Fruit fly (Drosophila melanogaster) Kc167 (cell line): ENCODE measurements around the gene CG34002.

ENCODE experiments used
- insv ChIP-seq: fragments of >200 bp; optimal IDR thresholded peaks from 3 replicates; lab custom pipeline; 2018; ENCODE audit warnings: missing external identifiers
- ttk ChIP-seq: sonication (Bioruptor generic); optimal IDR thresholded peaks from 2 replicates; lab custom pipeline; 2017; ENCODE audit warnings: missing external identifiers

- no peak for TF ChIP-seq ttk (lab: Kevin White, UChicago)
- TF ChIP-seq insv (lab: Kevin White, UChicago): no peak
These were observed 44.2 kb upstream of the CG34002 start, which contains the start of gene Cln3 for dm6 chr3L:17814036-17814435.
